Fruit fly (Drosophila melanogaster) whole organism, adult: ENCODE results near the gene CG8319.

Source experiments
- CG11617 ChIP-seq: fragments of 200-800 bp; sonication (Bioruptor generic); optimal IDR thresholded peaks from 2 replicates; lab custom pipeline; 2017; ENCODE audit warnings: mild to moderate bottlenecking, missing biosample characterization, missing genetic modification reagents, missing genetic modification characterization
- CG12768 ChIP-seq: fragments of 200-800 bp; sonication (Bioruptor generic); optimal IDR thresholded peaks from 2 replicates; lab custom pipeline; 2017; ENCODE audit warnings: missing biosample characterization, missing genetic modification characterization, mild to moderate bottlenecking, moderate library complexity, missing genetic modification reagents
- CG14711 ChIP-seq: fragments of 200-800 bp; sonication (Bioruptor generic); optimal IDR thresholded peaks from 2 replicates; lab custom pipeline; 2018; ENCODE audit warnings: missing biosample characterization, mild to moderate bottlenecking, missing genetic modification characterization, moderate library complexity
- CG1620 ChIP-seq: fragments of 200-800 bp; sonication (Bioruptor generic); optimal IDR thresholded peaks from 2 replicates; lab custom pipeline; 2016; ENCODE audit warnings: missing biosample characterization, missing genetic modification characterization
- CG33017 ChIP-seq: fragments of 200-800 bp; sonication (Bioruptor generic); optimal IDR thresholded peaks from 2 replicates; lab custom pipeline; 2018; ENCODE audit warnings: missing biosample characterization, mild to moderate bottlenecking, missing genetic modification characterization, moderate library complexity
- CG5204 ChIP-seq: fragments of 200-800 bp; sonication (Bioruptor generic); optimal IDR thresholded peaks from 2 replicates; lab custom pipeline; 2016; ENCODE audit warnings: missing biosample characterization, missing genetic modification characterization
- CG7045 ChIP-seq: fragments of 200-800 bp; sonication (Bioruptor generic); optimal IDR thresholded peaks from 2 replicates; lab custom pipeline; 2017; ENCODE audit warnings: missing biosample characterization, mild to moderate bottlenecking, missing genetic modification characterization
- CG7101 ChIP-seq: fragments of 200-800 bp; sonication (Bioruptor generic); optimal IDR thresholded peaks from 2 replicates; lab custom pipeline; 2018; ENCODE audit warnings: missing biosample characterization, mild to moderate bottlenecking, missing genetic modification characterization, moderate library complexity
- Clk ChIP-seq: fragments of 200-800 bp; sonication (Bioruptor generic); optimal IDR thresholded peaks from 2 replicates; lab custom pipeline; 2017; ENCODE audit warnings: missing biosample characterization, missing genetic modification characterization
- Crg-1 ChIP-seq: fragments of 200-800 bp; sonication (Bioruptor generic); optimal IDR thresholded peaks from 2 replicates; lab custom pipeline; 2016; ENCODE audit warnings: missing biosample characterization, missing genetic modification characterization
- Hr96 ChIP-seq: fragments of 200-800 bp; sonication (Bioruptor generic); optimal IDR thresholded peaks from 2 replicates; lab custom pipeline; 2016; ENCODE audit warnings: missing biosample characterization, missing genetic modification characterization
- Mnt ChIP-seq: fragments of 200-800 bp; sonication (Bioruptor generic); optimal IDR thresholded peaks from 2 replicates; lab custom pipeline; 2016; ENCODE audit warnings: missing biosample characterization, mild to moderate bottlenecking, missing genetic modification characterization
- bab1 ChIP-seq: fragments of 200-800 bp; sonication (Bioruptor generic); optimal IDR thresholded peaks from 3 replicates; lab custom pipeline; 2019; ENCODE audit warnings: missing biosample characterization, mild to moderate bottlenecking, missing genetic modification characterization, moderate library complexity
- cic ChIP-seq: fragments of 200-800 bp; sonication (Bioruptor generic); optimal IDR thresholded peaks from 2 replicates; lab custom pipeline; 2017; ENCODE audit warnings: missing biosample characterization, mild to moderate bottlenecking, missing genetic modification characterization, moderate library complexity
- cnc ChIP-seq, 2 experiments: fragments of >200 bp; optimal IDR thresholded peaks; 2 replicates each; lab custom pipeline; 2017
- kay ChIP-seq: fragments of 200-800 bp; sonication (Bioruptor generic); peaks from one replicate; lab custom pipeline; 2016; ENCODE audit warnings: missing biosample characterization, missing genetic modification characterization, borderline replicate concordance
- ovo ChIP-seq: fragments of 200-800 bp; sonication (Bioruptor generic); optimal IDR thresholded peaks from 2 replicates; lab custom pipeline; 2016; ENCODE audit warnings: missing biosample characterization, missing genetic modification characterization
- pad ChIP-seq: fragments of 200-800 bp; sonication (Bioruptor generic); optimal IDR thresholded peaks from 3 replicates; lab custom pipeline; 2017; ENCODE audit warnings: missing biosample characterization, missing genetic modification characterization, mild to moderate bottlenecking, moderate library complexity, missing genetic modification reagents
- tj ChIP-seq: fragments of 200-800 bp; sonication (Bioruptor generic); optimal IDR thresholded peaks from 3 replicates; lab custom pipeline; 2017; ENCODE audit warnings: missing biosample characterization, mild to moderate bottlenecking, missing genetic modification characterization, moderate library complexity
- toe ChIP-seq: fragments of 200-800 bp; sonication (Bioruptor generic); optimal IDR thresholded peaks from 2 replicates; lab custom pipeline; 2016; ENCODE audit warnings: missing biosample characterization, missing genetic modification characterization

The CG8319 gene

dm6 chr3R:9603022-9603942 lies 23.8 kb upstream of the CG8319 start:
- TF ChIP-seq cnc (optimal IDR thresholded peaks at IDR 0.05; lab: Kevin White, UChicago) (no peak), CG14711 (tag; lab: Kevin White, UChicago) (no peak), Crg-1 (no peak), Clk (GFP tag; lab: Kevin White, UChicago) (no peak), toe (GFP tag; lab: Kevin White, UChicago) (no peak), Hr96 (GFP tag; lab: Kevin White, UChicago) (no peak), tj (GFP tag; lab: Kevin White, UChicago) (no peak), ovo (no peak), CG7101 (tag; lab: Kevin White, UChicago) (no peak), CG33017 (tag; lab: Kevin White, UChicago) (no peak), kay (GFP tag; lab: Kevin White, UChicago) (no peak), CG5204 (GFP tag; lab: Kevin White, UChicago) (no peak), cic (no peak), CG7045 (GFP tag; lab: Kevin White, UChicago) (no peak), CG12768 (GFP tag; lab: Kevin White, UChicago) (no peak), CG11617 (GFP tag; lab: Kevin White, UChicago) (no peak), Mnt (GFP tag; lab: Kevin White, UChicago) (no peak), bab1 (GFP tag; lab: Kevin White, UChicago) (no peak), pad (no peak)

dm6 chr3R:9604445-9605020 lies 22.6 kb upstream of the CG8319 start:
- TF ChIP-seq kay (GFP tag; lab: Kevin White, UChicago) (no peak), CG7101 (tag; lab: Kevin White, UChicago) (no peak), CG5204 (GFP tag; lab: Kevin White, UChicago) (no peak), cnc (optimal IDR thresholded peaks at IDR 0.05; lab: Kevin White, UChicago) (no peak), CG11617 (GFP tag; lab: Kevin White, UChicago) (no peak), CG33017 (tag; lab: Kevin White, UChicago) (no peak), toe (GFP tag; lab: Kevin White, UChicago) (no peak), ovo (no peak), cic (no peak), tj (GFP tag; lab: Kevin White, UChicago) (no peak)

- TF ChIP-seq CG12768 (GFP tag; lab: Kevin White, UChicago) (no peak), CG11617 (GFP tag; lab: Kevin White, UChicago) (no peak), toe (GFP tag; lab: Kevin White, UChicago) (no peak)
These were observed 22.0 kb upstream of the CG8319 start for dm6 chr3R:9605084-9605483.

- TF ChIP-seq Crg-1 (no peak), CG14711 (tag; lab: Kevin White, UChicago) (no peak), CG7101 (tag; lab: Kevin White, UChicago) (no peak), toe (GFP tag; lab: Kevin White, UChicago) (no peak), Hr96 (GFP tag; lab: Kevin White, UChicago) (no peak), Clk (GFP tag; lab: Kevin White, UChicago) (no peak), pad (no peak)
These were observed 20.0 kb upstream of the CG8319 start for dm6 chr3R:9606913-9607804.

DNA sequence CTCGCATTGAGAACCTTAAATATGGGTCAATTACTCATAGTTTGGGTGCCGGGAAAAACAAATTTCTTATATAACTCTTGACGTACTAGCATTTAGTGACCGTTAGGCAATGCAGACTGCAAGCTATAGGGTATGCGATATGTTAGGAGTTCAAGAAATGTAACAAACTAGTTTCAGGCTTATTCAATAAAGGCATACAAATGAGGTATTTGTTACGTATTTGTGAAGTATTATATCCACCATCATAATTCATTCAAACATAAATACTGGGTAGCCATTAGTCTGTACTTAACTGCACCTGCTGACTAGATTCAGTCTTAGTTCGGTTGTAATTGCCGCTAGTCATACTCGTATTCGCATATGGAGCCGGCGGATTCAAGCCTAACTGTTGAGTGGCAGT lies 18.9 kb upstream of the CG8319 start:
- no peak for TF ChIP-seq kay (GFP tag; lab: Kevin White, UChicago)
- no peak for TF ChIP-seq CG7101 (tag; lab: Kevin White, UChicago)
- no peak for TF ChIP-seq Crg-1
- TF ChIP-seq cnc (optimal IDR thresholded peaks at IDR 0.05; lab: Kevin White, UChicago), result no peak
- TF ChIP-seq CG1620 (GFP tag; lab: Kevin White, UChicago), result no peak
- no peak for TF ChIP-seq CG12768 (GFP tag; lab: Kevin White, UChicago)

DNA sequence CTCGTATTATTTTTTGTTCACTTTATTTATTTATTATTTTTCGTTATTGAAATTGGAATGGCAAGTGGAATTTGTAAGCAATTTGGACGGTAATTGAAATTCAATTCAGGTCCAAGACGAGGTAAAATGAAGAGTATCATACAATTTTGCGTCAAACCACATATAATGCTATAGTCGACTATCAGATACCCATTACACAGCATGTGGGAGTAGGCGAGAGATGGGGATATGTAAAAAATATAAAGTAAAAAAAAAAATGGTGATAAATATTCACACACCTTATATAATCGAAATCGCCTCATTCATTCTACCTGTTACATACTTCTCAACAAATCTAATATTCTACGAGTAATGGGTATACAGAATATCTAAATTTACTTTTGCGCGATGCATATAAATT lies 14.9 kb upstream of the CG8319 start:
- TF ChIP-seq CG5204 (GFP tag; lab: Kevin White, UChicago) (no peak), cnc (optimal IDR thresholded peaks at IDR 0.05; lab: Kevin White, UChicago) (no peak), toe (GFP tag; lab: Kevin White, UChicago) (no peak), tj (GFP tag; lab: Kevin White, UChicago) (peak; percentile 10), CG7101 (tag; lab: Kevin White, UChicago) (no peak), bab1 (GFP tag; lab: Kevin White, UChicago) (peak; percentile 10), CG33017 (tag; lab: Kevin White, UChicago) (no peak), CG12768 (GFP tag; lab: Kevin White, UChicago) (no peak), Clk (GFP tag; lab: Kevin White, UChicago) (no peak), cic (no peak)
